Worm (Caenorhabditis elegans) whole organism, early embryonic: Measurements from ENCODE around the gene acs-7.

Experiments used
- B0310.2 ChIP-seq: sonication (generic microtip); optimal IDR thresholded peaks from 2 replicates; lab custom pipeline; 2016; ENCODE audit warnings: mild to moderate bottlenecking, missing genetic modification characterization, missing compliant biosample characterization
- F13C5.2 ChIP-seq: sonication (generic microtip); optimal IDR thresholded peaks from 2 replicates; lab custom pipeline; 2017; ENCODE audit warnings: mild to moderate bottlenecking, missing genetic modification characterization, inconsistent platforms, missing compliant biosample characterization
- aly-1 ChIP-seq: sonication (generic microtip); optimal IDR thresholded peaks from 2 replicates; lab custom pipeline; 2016; ENCODE audit warnings: missing genetic modification characterization, missing compliant biosample characterization
- ama-1 ChIP-seq: fragments of 150-350 bp; optimal IDR thresholded peaks from 2 replicates; lab custom pipeline; 2014
- ceh-13 ChIP-seq: fragments of 200-800 bp; sonication (Bioruptor generic); optimal IDR thresholded peaks from 2 replicates; lab custom pipeline; 2018; ENCODE audit warnings: mild to moderate bottlenecking, missing genetic modification characterization, missing compliant biosample characterization
- ceh-36 ChIP-seq: sonication (generic microtip); optimal IDR thresholded peaks from 2 replicates; lab custom pipeline; 2016; ENCODE audit warnings: missing genetic modification characterization, inconsistent platforms, missing compliant biosample characterization
- ets-7 ChIP-seq: sonication (generic microtip); optimal IDR thresholded peaks from 2 replicates; lab custom pipeline; 2016; ENCODE audit warnings: missing genotype, missing genetic modification characterization, missing compliant biosample characterization
- flt-1 ChIP-seq: fragments of 200-800 bp; sonication (Bioruptor generic); IDR thresholded peaks from 2 replicates; pipeline ENCODE4 v1.3.6; 2022; ENCODE audit warnings: missing genetic modification characterization, missing compliant biosample characterization
- hmbx-1 ChIP-seq: sonication (generic microtip); optimal IDR thresholded peaks from 2 replicates; lab custom pipeline; 2016; ENCODE audit warnings: mild to moderate bottlenecking, missing genetic modification characterization, missing compliant biosample characterization
- hmg-4 ChIP-seq: fragments of 200-800 bp; sonication (Bioruptor generic); optimal IDR thresholded peaks from 2 replicates; lab custom pipeline; 2018; ENCODE audit warnings: mild to moderate bottlenecking, missing genetic modification characterization, missing compliant biosample characterization
- hnd-1 ChIP-seq: sonication (generic microtip); optimal IDR thresholded peaks from 2 replicates; lab custom pipeline; 2016; ENCODE audit warnings: missing genetic modification characterization, missing compliant biosample characterization
- pes-1 ChIP-seq: fragments of 200-800 bp; sonication (Bioruptor generic); IDR thresholded peaks from 2 replicates; pipeline ENCODE4 v1.3.6; 2022; ENCODE audit warnings: missing genetic modification reagents, missing genetic modification characterization, missing compliant biosample characterization
- scrt-1 ChIP-seq: fragments of 200-800 bp; sonication (Bioruptor generic); IDR thresholded peaks from 2 replicates; pipeline ENCODE4 v1.3.6; 2022; ENCODE audit warnings: missing genetic modification characterization, missing compliant biosample characterization
- sea-1 ChIP-seq: fragments of 200-800 bp; sonication (Bioruptor generic); conservative IDR thresholded peaks from 2 replicates; pipeline ENCODE4 v1.3.6; 2022; ENCODE audit warnings: missing genetic modification characterization, missing compliant biosample characterization
- tbx-11 ChIP-seq: fragments of 200-800 bp; sonication (Bioruptor generic); IDR thresholded peaks from 2 replicates; pipeline ENCODE4 v1.3.6; 2022; ENCODE audit warnings: missing genetic modification characterization, missing compliant biosample characterization
- tbx-37 ChIP-seq: fragments of 200-800 bp; sonication (Bioruptor generic); conservative IDR thresholded peaks from 2 replicates; pipeline ENCODE4 v1.3.6; 2022; ENCODE audit warnings: missing genetic modification reagents, missing genetic modification characterization, missing compliant biosample characterization
- tra-4 ChIP-seq: sonication (generic microtip); optimal IDR thresholded peaks from 2 replicates; lab custom pipeline; 2017; ENCODE audit warnings: missing genetic modification characterization, missing compliant biosample characterization

Gene acs-7

ce11 chrII:9283668-9284357 lies 8.0 kb upstream of the acs-7 start:
- TF ChIP-seq hmbx-1 (tag; lab: Kevin White, UChicago) (no peak), tbx-11 (0 out of 2 replicates have a peak, but pooled peaks have one; percentile 11)

ce11 chrII:9284358-9285170 lies 7.3 kb upstream of the acs-7 start:
- no peak for TF ChIP-seq ama-1 (lab: Kevin White, UChicago)
- 0 out of 2 replicates have a peak, but pooled peaks have one; percentile 10 for TF ChIP-seq tbx-37 (GFP tag; lab: Robert Waterston, UW)
- 0 out of 2 replicates have a peak, but pooled peaks have one; percentile 6 for TF ChIP-seq sea-1 (GFP tag; lab: Robert Waterston, UW)

ce11 chrII:9285171-9286025 lies 6.4 kb upstream of the acs-7 start, which contains the start of gene mtrr-1:
mtrr-1 (plus strand) TSS chrII:9285975.
- TF ChIP-seq sea-1 (GFP tag; lab: Robert Waterston, UW) (no peak), ama-1 (lab: Kevin White, UChicago) (no peak), aly-1 (tag; lab: Kevin White, UChicago) (no peak), hmbx-1 (tag; lab: Kevin White, UChicago) (no peak), hmg-4 (GFP tag; lab: Kevin White, UChicago) (no peak), F13C5.2 (tag; lab: Kevin White, UChicago) (no peak), hnd-1 (no peak), B0310.2 (tag; lab: Kevin White, UChicago) (no peak), ceh-13 (GFP tag; lab: Kevin White, UChicago) (no peak), ceh-36 (tag; lab: Kevin White, UChicago) (no peak), tbx-11 (no peak), ets-7 (tag; lab: Kevin White, UChicago) (no peak)

ce11 chrII:9289127-9289526 lies 2.7 kb upstream of the acs-7 start:
- TF ChIP-seq aly-1 (tag; lab: Kevin White, UChicago) (no peak), tra-4 (tag; lab: Kevin White, UChicago) (no peak), ceh-36 (tag; lab: Kevin White, UChicago) (no peak), ama-1 (lab: Kevin White, UChicago) (no peak), ets-7 (tag; lab: Kevin White, UChicago) (no peak), flt-1 (no peak), tbx-37 (GFP tag; lab: Robert Waterston, UW) (no peak), hmg-4 (GFP tag; lab: Kevin White, UChicago) (no peak), sea-1 (GFP tag; lab: Robert Waterston, UW) (no peak), tbx-11 (no peak), scrt-1 (GFP tag; lab: Robert Waterston, UW) (no peak), hmbx-1 (tag; lab: Kevin White, UChicago) (no peak)

ce11 chrII:9295678-9296077 lies 3.9 kb downstream of the acs-7 start, which contains the start of gene C01G6.9:
C01G6.9 (minus strand) TSS chrII:9295818.
- no peak for TF ChIP-seq ets-7 (tag; lab: Kevin White, UChicago)

- no peak for TF ChIP-seq ets-7 (tag; lab: Kevin White, UChicago)
- TF ChIP-seq ama-1 (lab: Kevin White, UChicago), result no peak
- TF ChIP-seq pes-1 (GFP tag; lab: Robert Waterston, UW), result no peak
- no peak for TF ChIP-seq tbx-37 (GFP tag; lab: Robert Waterston, UW)
- TF ChIP-seq aly-1 (tag; lab: Kevin White, UChicago), result no peak
- TF ChIP-seq hmg-4 (GFP tag; lab: Kevin White, UChicago), result no peak
- TF ChIP-seq F13C5.2 (tag; lab: Kevin White, UChicago), result no peak
- no peak for TF ChIP-seq tbx-11
- no peak for TF ChIP-seq B0310.2 (tag; lab: Kevin White, UChicago)
- TF ChIP-seq ceh-36 (tag; lab: Kevin White, UChicago), result no peak
- TF ChIP-seq tra-4 (tag; lab: Kevin White, UChicago), result no peak
- no peak for TF ChIP-seq hmbx-1 (tag; lab: Kevin White, UChicago)
- no peak for TF ChIP-seq sea-1 (GFP tag; lab: Robert Waterston, UW)
- no peak for TF ChIP-seq scrt-1 (GFP tag; lab: Robert Waterston, UW)
- TF ChIP-seq ceh-13 (GFP tag; lab: Kevin White, UChicago), result no peak
- no peak for TF ChIP-seq flt-1
- TF ChIP-seq hnd-1, result no peak
Measured at ce11 chrII:9299679-9300078, 7.9 kb downstream of the acs-7 start.

- TF ChIP-seq tbx-11 (no peak), hmbx-1 (tag; lab: Kevin White, UChicago) (peak; percentile 6)
Measured at ce11 chrII:9301065-9301464, 9.2 kb downstream of the acs-7 start.
